Worm (Caenorhabditis elegans): ENCODE data around the gene C50C3.12.

- no peak for TF ChIP-seq F13H6.1 (tag; optimal IDR thresholded peaks at IDR 0.05)
- TF ChIP-seq nhr-11 (tag; optimal IDR thresholded peaks at IDR 0.05): no peak
- TF ChIP-seq pha-4 (tag; optimal IDR thresholded peaks at IDR 0.05): no peak
- TF ChIP-seq elt-4 (tag; optimal IDR thresholded peaks at IDR 0.05): no peak
- no peak for TF ChIP-seq fkh-10 (GFP tag; optimal IDR thresholded peaks at IDR 0.05)
- TF ChIP-seq ama-1 (optimal IDR thresholded peaks at IDR 0.05): no peak
- no peak for TF ChIP-seq hlh-13 (GFP tag; optimal IDR thresholded peaks at IDR 0.05)
- no peak for TF ChIP-seq elt-2 (tag; optimal IDR thresholded peaks at IDR 0.05)
- TF ChIP-seq K02D7.2 (tag; optimal IDR thresholded peaks at IDR 0.05): no peak
- TF ChIP-seq sox-4 (tag; optimal IDR thresholded peaks at IDR 0.05): no peak
- TF ChIP-seq nfya-1 (tag; optimal IDR thresholded peaks at IDR 0.05): no peak
- no peak for TF ChIP-seq tbx-2 (tag; optimal IDR thresholded peaks at IDR 0.05)
- no peak for TF ChIP-seq lin-11 (tag; optimal IDR thresholded peaks at IDR 0.05)
- TF ChIP-seq ceh-14 (tag; optimal IDR thresholded peaks at IDR 0.05): no peak
Measured at ce11 chrIII:8201117-8201516, 24.8 kb downstream of the C50C3.12 start, which contains the start of gene unc-36.

Data from whole organism, late embryonic.